Fruit fly (Drosophila melanogaster): ENCODE measurements around the gene CG33061.

DNA sequence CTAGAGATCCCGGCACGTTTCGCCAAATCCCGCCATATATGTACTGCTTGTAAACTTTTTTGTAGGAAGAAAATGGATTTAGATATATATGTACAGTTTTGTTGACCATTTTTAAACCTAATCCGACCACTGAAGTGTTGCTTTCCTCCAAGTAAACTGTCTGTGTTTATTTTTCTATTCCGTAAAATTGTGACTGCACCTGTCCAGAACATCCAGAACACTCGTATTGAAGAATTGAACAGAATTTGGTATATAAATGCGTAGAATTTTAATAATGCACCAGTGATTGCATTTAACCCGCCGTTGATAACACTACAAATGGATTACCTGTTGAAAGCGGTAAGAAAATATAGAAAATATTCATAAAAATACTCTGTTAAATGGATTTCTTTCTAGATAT, 25.6 kb upstream of the CG33061 start, which contains the start of gene CG43249:
- no peak for TF ChIP-seq Lpt (GFP tag; optimal IDR thresholded peaks at IDR 0.05)
- TF ChIP-seq salr (GFP tag; optimal IDR thresholded peaks at IDR 0.05), result no peak
- no peak for TF ChIP-seq Ets96B (tag; optimal IDR thresholded peaks at IDR 0.05)
- TF ChIP-seq CG6163 (GFP tag; IDR thresholded peaks at IDR 0.05), result no peak
- no peak for TF ChIP-seq net (GFP tag; optimal IDR thresholded peaks at IDR 0.05)
- no peak for TF ChIP-seq CG6854 (GFP tag; optimal IDR thresholded peaks at IDR 0.05)
- TF ChIP-seq CG10669 (GFP tag; optimal IDR thresholded peaks at IDR 0.05), result no peak
- TF ChIP-seq achi (GFP tag; optimal IDR thresholded peaks at IDR 0.05), result no peak
- TF ChIP-seq fd85E (GFP tag; optimal IDR thresholded peaks at IDR 0.05), result no peak
